Worm (Caenorhabditis elegans) whole organism, L4/young adult: ENCODE measurements around the gene dao-4.

Source experiments
- W03F9.2 ChIP-seq: fragments of 150-350 bp; optimal IDR thresholded peaks from 2 replicates; lab custom pipeline; 2014; ENCODE audit warnings: missing biosample characterization, missing genetic modification characterization
- dao-5 ChIP-seq: sonication (generic microtip); optimal IDR thresholded peaks from 2 replicates; lab custom pipeline; 2016; ENCODE audit warnings: missing genotype, missing genetic modification characterization, moderate library complexity, missing compliant biosample characterization
- him-1 ChIP-seq: sonication (generic microtip); optimal IDR thresholded peaks from 2 replicates; lab custom pipeline; 2016; ENCODE audit warnings: missing genotype, missing genetic modification reagents, missing genetic modification characterization, missing compliant biosample characterization

dao-4 gene

ce11 chrX:10113677-10114076, 38.6 kb downstream of the dao-4 start:
- TF ChIP-seq dao-5 (tag; lab: Kevin White, UChicago): no peak
- TF ChIP-seq him-1 (tag; lab: Kevin White, UChicago): no peak
- TF ChIP-seq W03F9.2 (tag; lab: Kevin White, UChicago): no peak

ce11 chrX:10123015-10123414, 47.9 kb downstream of the dao-4 start:
- TF ChIP-seq dao-5 (tag; lab: Kevin White, UChicago) (no peak), W03F9.2 (tag; lab: Kevin White, UChicago) (no peak), him-1 (tag; lab: Kevin White, UChicago) (no peak)

DNA sequence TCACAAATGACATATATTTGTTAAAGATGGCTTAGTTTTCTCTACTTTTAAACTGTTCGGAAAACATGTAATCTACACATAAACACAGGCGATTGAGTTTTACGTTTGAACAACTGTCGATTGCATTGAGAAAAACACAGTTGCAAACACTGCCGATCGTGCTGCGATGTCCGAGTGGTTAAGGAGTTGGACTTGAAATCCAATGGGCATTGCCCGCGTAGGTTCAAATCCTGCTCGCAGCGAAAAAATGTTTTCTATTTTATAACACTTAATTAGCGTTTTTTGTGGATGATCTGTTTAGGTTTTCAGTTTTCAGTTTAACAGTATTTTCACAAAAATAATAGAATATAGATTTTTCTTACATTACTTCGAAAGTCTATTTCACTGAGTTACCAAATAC, 49.2 kb downstream of the dao-4 start:
- no peak for TF ChIP-seq dao-5 (tag; lab: Kevin White, UChicago)
- TF ChIP-seq W03F9.2 (tag; lab: Kevin White, UChicago): no peak
- no peak for TF ChIP-seq him-1 (tag; lab: Kevin White, UChicago)
